Worm (Caenorhabditis elegans) whole organism, mixed stage, embryonic: ENCODE results near the gene B0244.6.

Source experiments
- M03D4.4 ChIP-seq: sonication (generic microtip); optimal IDR thresholded peaks from 2 replicates; lab custom pipeline; 2017; ENCODE audit warnings: mild to moderate bottlenecking, missing genetic modification characterization, missing compliant biosample characterization
- blmp-1 ChIP-seq: fragments of 150-350 bp; optimal IDR thresholded peaks from 2 replicates; lab custom pipeline; 2014; ENCODE audit warnings: missing biosample characterization, missing genetic modification characterization
- ceh-39 ChIP-seq: fragments of 150-350 bp; optimal IDR thresholded peaks from 2 replicates; lab custom pipeline; 2014; ENCODE audit warnings: missing biosample characterization, missing genetic modification characterization
- ceh-43 ChIP-seq: fragments of 200-800 bp; sonication (Bioruptor generic); optimal IDR thresholded peaks from 2 replicates; lab custom pipeline; 2018; ENCODE audit warnings: mild to moderate bottlenecking, missing genetic modification characterization, moderate library complexity, missing compliant biosample characterization
- ceh-83 ChIP-seq: fragments of 200-800 bp; sonication (Bioruptor generic); optimal IDR thresholded peaks from 2 replicates; lab custom pipeline; 2018; ENCODE audit warnings: mild to moderate bottlenecking, missing genetic modification characterization, missing compliant biosample characterization
- ces-1 ChIP-seq: fragments of 150-350 bp; optimal IDR thresholded peaks from 2 replicates; lab custom pipeline; 2014; ENCODE audit warnings: missing biosample characterization, missing genetic modification reagents, missing genetic modification characterization
- cnd-1 ChIP-seq: fragments of 200-800 bp; sonication (Bioruptor generic); optimal IDR thresholded peaks from 2 replicates; lab custom pipeline; 2018; ENCODE audit warnings: mild to moderate bottlenecking, missing genetic modification characterization, missing compliant biosample characterization
- drap-1 ChIP-seq: fragments of 200-800 bp; sonication (Bioruptor generic); optimal IDR thresholded peaks from 3 replicates; lab custom pipeline; 2018; ENCODE audit warnings: mild to moderate bottlenecking, missing genetic modification characterization, missing compliant biosample characterization
- elt-1 ChIP-seq: sonication (generic microtip); optimal IDR thresholded peaks from 2 replicates; lab custom pipeline; 2017; ENCODE audit warnings: missing genetic modification characterization, mild to moderate bottlenecking, missing compliant biosample characterization, antibody characterized with exemption, moderate library complexity, borderline replicate concordance; ENCODE audit not compliant: insufficient read depth
- elt-3 ChIP-seq: fragments of 150-350 bp; optimal IDR thresholded peaks from 2 replicates; lab custom pipeline; 2014; ENCODE audit warnings: missing biosample characterization, missing genetic modification characterization
- flh-1 ChIP-seq: fragments of 200-800 bp; sonication (Bioruptor generic); optimal IDR thresholded peaks from 2 replicates; lab custom pipeline; 2018; ENCODE audit warnings: mild to moderate bottlenecking, missing genetic modification characterization, moderate library complexity, missing compliant biosample characterization
- ham-2 ChIP-seq: fragments of 200-800 bp; sonication (Bioruptor generic); optimal IDR thresholded peaks from 2 replicates; lab custom pipeline; 2018; ENCODE audit warnings: mild to moderate bottlenecking, missing genetic modification characterization, missing compliant biosample characterization
- lin-13 ChIP-seq: fragments of 150-350 bp; optimal IDR thresholded peaks from 2 replicates; lab custom pipeline; 2014; ENCODE audit warnings: missing biosample characterization, missing genetic modification characterization
- lin-32 ChIP-seq: fragments of 200-800 bp; sonication (Bioruptor generic); optimal IDR thresholded peaks from 2 replicates; lab custom pipeline; 2018; ENCODE audit warnings: mild to moderate bottlenecking, missing genetic modification characterization, missing compliant biosample characterization
- lsy-2 ChIP-seq: fragments of 150-350 bp; optimal IDR thresholded peaks from 2 replicates; lab custom pipeline; 2014; ENCODE audit warnings: missing biosample characterization, missing genetic modification characterization
- mab-5 ChIP-seq: fragments of 150-350 bp; optimal IDR thresholded peaks from 2 replicates; lab custom pipeline; 2014; ENCODE audit warnings: missing biosample characterization, missing genetic modification characterization
- mls-2 ChIP-seq: sonication (generic microtip); optimal IDR thresholded peaks from 2 replicates; lab custom pipeline; 2016; ENCODE audit warnings: mild to moderate bottlenecking, missing genetic modification characterization, moderate library complexity, missing compliant biosample characterization
- nhr-12 ChIP-seq: fragments of 150-350 bp; optimal IDR thresholded peaks from 2 replicates; lab custom pipeline; 2014; ENCODE audit warnings: missing biosample characterization, missing genetic modification characterization
- nhr-237 ChIP-seq: fragments of 150-350 bp; optimal IDR thresholded peaks from 2 replicates; lab custom pipeline; 2014; ENCODE audit warnings: missing biosample characterization, missing genetic modification characterization
- nhr-28 ChIP-seq: fragments of 150-350 bp; optimal IDR thresholded peaks from 2 replicates; lab custom pipeline; 2014; ENCODE audit warnings: missing biosample characterization, missing genetic modification characterization
- pha-4 ChIP-seq: fragments of 150-350 bp; optimal IDR thresholded peaks from 2 replicates; lab custom pipeline; 2018; ENCODE audit warnings: missing biosample characterization, missing genetic modification reagents, missing genetic modification characterization
- sem-2 ChIP-seq: fragments of 200-800 bp; sonication (Bioruptor generic); optimal IDR thresholded peaks from 2 replicates; lab custom pipeline; 2018; ENCODE audit warnings: mild to moderate bottlenecking, missing genetic modification characterization, missing compliant biosample characterization
- snpc-4 ChIP-seq: fragments of 150-350 bp; optimal IDR thresholded peaks from 2 replicates; lab custom pipeline; 2014; ENCODE audit warnings: missing biosample characterization, missing genetic modification characterization
- unc-120 ChIP-seq: sonication (generic microtip); optimal IDR thresholded peaks from 2 replicates; lab custom pipeline; 2017; ENCODE audit warnings: missing genetic modification characterization, missing compliant biosample characterization; ENCODE audit not compliant: poor library complexity, severe bottlenecking
- unc-39 ChIP-seq: fragments of 150-350 bp; optimal IDR thresholded peaks from 2 replicates; lab custom pipeline; 2014; ENCODE audit warnings: missing biosample characterization, missing genetic modification characterization
- unc-62 ChIP-seq: fragments of 150-350 bp; optimal IDR thresholded peaks from 2 replicates; lab custom pipeline; 2014; ENCODE audit warnings: missing biosample characterization, missing genetic modification reagents, missing genetic modification characterization
- zip-8 ChIP-seq: fragments of 150-350 bp; optimal IDR thresholded peaks from 2 replicates; lab custom pipeline; 2014; ENCODE audit warnings: missing biosample characterization, missing genetic modification characterization

B0244.6 gene

ce11 chrIII:5740666-5741065, 2.9 kb downstream of the B0244.6 start, which contains the start of gene B0244.16:
Gene B0244.16 (plus strand): TSS chrIII:5740966.
- TF ChIP-seq pha-4 (no peak), ham-2 (GFP tag; lab: Kevin White, UChicago) (no peak), ceh-83 (GFP tag; lab: Kevin White, UChicago) (no peak), nhr-28 (no peak), unc-120 (tag; lab: Kevin White, UChicago) (no peak), lin-13 (tag; lab: Kevin White, UChicago) (no peak), lin-32 (no peak), elt-1 (no peak), mls-2 (tag; lab: Kevin White, UChicago) (no peak), unc-62 (GFP tag; lab: Kevin White, UChicago) (no peak), ces-1 (GFP tag; lab: Kevin White, UChicago) (no peak), snpc-4 (no peak), zip-8 (tag; lab: Kevin White, UChicago) (no peak)

ce11 chrIII:5743084-5743483, 5.3 kb downstream of the B0244.6 start, which contains the start of gene B0244.15:
Gene B0244.15 (plus strand): TSS chrIII:5743384.
- TF ChIP-seq drap-1 (GFP tag; lab: Kevin White, UChicago) (no peak), cnd-1 (no peak)

- TF ChIP-seq nhr-12 = no peak
- no peak for TF ChIP-seq elt-1
- TF ChIP-seq mls-2 (tag; lab: Kevin White, UChicago) = no peak
- no peak for TF ChIP-seq elt-3 (tag; lab: Kevin White, UChicago)
- TF ChIP-seq ham-2 (GFP tag; lab: Kevin White, UChicago) = no peak
- TF ChIP-seq lsy-2 = no peak
- TF ChIP-seq lin-32 = no peak
- TF ChIP-seq, all 35 proteins: peak for 0
Observed at ce11 chrIII:5744579-5744978, 6.8 kb downstream of the B0244.6 start, which contains the start of gene B0244.5. Gene B0244.5 (plus strand): TSS chrIII:5744879.

ce11 chrIII:5747185-5747584, 9.4 kb downstream of the B0244.6 start, which contains the start of gene B0244.4:
Gene B0244.4 (plus strand): TSS chrIII:5747485.
- no peak for TF ChIP-seq lin-13 (tag; lab: Kevin White, UChicago)
- no peak for TF ChIP-seq sem-2 (GFP tag; lab: Kevin White, UChicago)
- no peak for TF ChIP-seq nhr-237 (tag; lab: Kevin White, UChicago)
- TF ChIP-seq ceh-83 (GFP tag; lab: Kevin White, UChicago) = no peak
- TF ChIP-seq lsy-2 = no peak
- no peak for TF ChIP-seq mls-2 (tag; lab: Kevin White, UChicago)
- no peak for TF ChIP-seq cnd-1
- TF ChIP-seq blmp-1 = no peak
- no peak for TF ChIP-seq nhr-12

- TF ChIP-seq lin-13 (tag; lab: Kevin White, UChicago) (no peak), mls-2 (tag; lab: Kevin White, UChicago) (no peak), M03D4.4 (tag; lab: Kevin White, UChicago) (no peak), ceh-39 (tag; lab: Kevin White, UChicago) (no peak), lsy-2 (no peak), sem-2 (GFP tag; lab: Kevin White, UChicago) (no peak), blmp-1 (no peak), unc-120 (tag; lab: Kevin White, UChicago) (no peak), mab-5 (tag; lab: Kevin White, UChicago) (no peak), ceh-43 (no peak), nhr-12 (no peak), zip-8 (tag; lab: Kevin White, UChicago) (no peak)
Observed at ce11 chrIII:5748360-5748759, 10.6 kb downstream of the B0244.6 start.

- TF ChIP-seq flh-1 (GFP tag; lab: Kevin White, UChicago) (no peak), zip-8 (tag; lab: Kevin White, UChicago) (peak; percentile 91)
- TF ChIP-seq, all 35 proteins: peak for 1
Observed at ce11 chrIII:5750503-5750902, 12.7 kb downstream of the B0244.6 start.

ce11 chrIII:5755204-5755603, 17.4 kb downstream of the B0244.6 start, which contains the start of gene ida-1:
Gene ida-1 (plus strand): TSS chrIII:5755539.
- TF ChIP-seq unc-39 (tag; lab: Kevin White, UChicago) (no peak), snpc-4 (no peak), lin-13 (tag; lab: Kevin White, UChicago) (no peak), sem-2 (GFP tag; lab: Kevin White, UChicago) (no peak), ces-1 (GFP tag; lab: Kevin White, UChicago) (peak; percentile 54)
